Fruit fly (Drosophila melanogaster): Measurements from ENCODE around the gene CG14223.
A peak's percentile ranks its signal among the peaks of the same experiment; 100 is the strongest.

The CG14223 gene

DNA sequence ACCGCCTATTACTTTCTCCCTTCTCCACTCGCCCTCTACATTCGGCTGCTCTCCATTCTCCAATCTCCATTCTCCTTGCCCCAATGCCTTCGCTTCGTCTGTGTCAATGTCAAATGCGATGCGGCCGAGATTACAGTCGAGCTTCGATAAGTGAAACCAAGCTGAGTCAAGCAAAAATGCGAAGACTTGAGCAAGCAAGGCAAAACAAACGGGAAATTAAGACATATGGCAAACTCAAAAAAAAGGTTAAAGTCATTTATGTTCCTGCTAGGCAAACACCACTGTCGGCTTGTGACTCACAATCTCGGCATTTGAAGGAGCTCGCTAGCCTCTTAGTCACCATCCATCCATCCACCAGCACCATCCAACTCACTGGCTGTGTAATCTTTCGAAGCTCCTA lies 4.6 kb upstream of the CG14223 start (continued):
- TF ChIP-seq wek (GFP tag; optimal IDR thresholded peaks at IDR 0.05) (peak; percentile 90), CG4282 (GFP tag; optimal IDR thresholded peaks at IDR 0.05) (peak; percentile 80), vfl (GFP tag; optimal IDR thresholded peaks at IDR 0.05) (peak; percentile 95), sens-2 (GFP tag; IDR thresholded peaks at IDR 0.05) (peak; percentile 92), aop (GFP tag; IDR thresholded peaks at IDR 0.05) (peak; percentile 89), CG1832 (GFP tag; optimal IDR thresholded peaks at IDR 0.05) (peak; percentile 13), TFAM (GFP tag; optimal IDR thresholded peaks at IDR 0.05) (peak; percentile 62), ci (GFP tag; IDR thresholded peaks at IDR 0.05) (peak; percentile 98), trh (GFP tag; optimal IDR thresholded peaks at IDR 0.05) (peak; percentile 93), hb (GFP tag; IDR thresholded peaks at IDR 0.05; ENCODE audit: partially characterized antibody) (no peak), lilli (GFP tag; optimal IDR thresholded peaks at IDR 0.05) (peak; percentile 99), E2f1 (GFP tag; IDR thresholded peaks at IDR 0.05) (peak; percentile 87), sisA (GFP tag; IDR thresholded peaks at IDR 0.05) (peak; percentile 95), croc (GFP tag; conservative IDR thresholded peaks at IDR 0.05) (peak; percentile 91), dpn (GFP tag; optimal IDR thresholded peaks at IDR 0.05) (peak; percentile 98), seq (GFP tag; IDR thresholded peaks at IDR 0.05) (peak; percentile 95), luna (GFP tag; optimal IDR thresholded peaks at IDR 0.05) (peak; percentile 92), row (GFP tag; IDR thresholded peaks at IDR 0.05) (peak; percentile 98), CG11247 (GFP tag; IDR thresholded peaks at IDR 0.05) (peak; percentile 93), Bteb2 (GFP tag; optimal IDR thresholded peaks at IDR 0.05) (peak; percentile 95), Eip74EF (GFP tag; optimal IDR thresholded peaks at IDR 0.05) (peak in 1 of 2 experiments; percentile 91), CG11456 (GFP tag; IDR thresholded peaks at IDR 0.05) (peak; percentile 96), ems (GFP tag; optimal IDR thresholded peaks at IDR 0.05) (peak; percentile 97), Opbp (GFP tag; IDR thresholded peaks at IDR 0.05; ENCODE audit: partially characterized antibody) (no peak), CG17802 (tag; optimal IDR thresholded peaks at IDR 0.05) (peak; percentile 81), CG17912 (GFP tag; optimal IDR thresholded peaks at IDR 0.05) (peak; percentile 96), kni (GFP tag; optimal IDR thresholded peaks at IDR 0.05) (peak; percentile 91), Sin3A (optimal IDR thresholded peaks at IDR 0.05) (no peak), Aef1 (GFP tag; IDR thresholded peaks at IDR 0.05) (peak; percentile 93), CG12659 (GFP tag; optimal IDR thresholded peaks at IDR 0.05) (peak; percentile 96), scrt (GFP tag; optimal IDR thresholded peaks at IDR 0.05) (peak; percentile 87), pzg (GFP tag; optimal IDR thresholded peaks at IDR 0.05) (peak; percentile 19), CG13287 (GFP tag; IDR thresholded peaks at IDR 0.05; ENCODE audit: partially characterized antibody) (no peak), CG3407 (GFP tag; optimal IDR thresholded peaks at IDR 0.05) (peak; percentile 95), klu (GFP tag; IDR thresholded peaks at IDR 0.05) (peak; percentile 86), CG7839 (tag; optimal IDR thresholded peaks at IDR 0.05) (peak; percentile 98), Fer3 (tag; optimal IDR thresholded peaks at IDR 0.05) (peak; percentile 93), dimm (GFP tag; IDR thresholded peaks at IDR 0.05) (peak; percentile 93), CG16863 (GFP tag; optimal IDR thresholded peaks at IDR 0.05) (peak; percentile 98), CG1602 (GFP tag; optimal IDR thresholded peaks at IDR 0.05) (peak; percentile 96), pho (GFP tag; optimal IDR thresholded peaks at IDR 0.05) (peak; percentile 96), bigmax (GFP tag; optimal IDR thresholded peaks at IDR 0.05) (peak; percentile 36), esg (GFP tag; conservative IDR thresholded peaks at IDR 0.05) (peak; percentile 94), nerfin-2 (GFP tag; IDR thresholded peaks at IDR 0.05; ENCODE audit: partially characterized antibody) (no peak), ERR (GFP tag; optimal IDR thresholded peaks at IDR 0.05) (peak; percentile 98), Atf-2 (GFP tag; optimal IDR thresholded peaks at IDR 0.05) (peak; percentile 97), CG7987 (GFP tag; optimal IDR thresholded peaks at IDR 0.05) (peak; percentile 86), bab2 (GFP tag; optimal IDR thresholded peaks at IDR 0.05) (peak; percentile 98), CG4360 (GFP tag; IDR thresholded peaks at IDR 0.05) (peak; percentile 46; the same call in 1 of the 2 replicates), CG9215 (GFP tag; IDR thresholded peaks at IDR 0.05) (peak; percentile 85), Neu2 (GFP tag; optimal IDR thresholded peaks at IDR 0.05; ENCODE audit: borderline replicate concordance) (peak; percentile 77)

Measured in whole organism, embryonic.